Fruit fly (Drosophila melanogaster) whole organism, embryonic: ENCODE results near the gene CG8100.

Source experiments
- CG10147 ChIP-seq: fragments of 200-800 bp; sonication (Bioruptor generic); optimal IDR thresholded peaks from 2 replicates; lab custom pipeline; 2019; ENCODE audit warnings: missing biosample characterization, mild to moderate bottlenecking, missing genetic modification characterization, moderate library complexity
- CG1024 ChIP-seq: fragments of 200-800 bp; sonication (Bioruptor generic); IDR thresholded peaks from 2 replicates; pipeline ENCODE4 v1.3.6; 2022; ENCODE audit warnings: missing biosample characterization, missing genetic modification characterization
- CG15696 ChIP-seq: fragments of 200-800 bp; sonication (Bioruptor generic); optimal IDR thresholded peaks from 2 replicates; lab custom pipeline; 2019; ENCODE audit warnings: missing biosample characterization, mild to moderate bottlenecking, missing genetic modification characterization, moderate library complexity
- CG17186 ChIP-seq: fragments of 200-800 bp; sonication (Bioruptor generic); optimal IDR thresholded peaks from 3 replicates; lab custom pipeline; 2017; ENCODE audit warnings: missing biosample characterization, missing genetic modification reagents, missing genetic modification characterization
- CG17385 ChIP-seq: fragments of 200-800 bp; sonication (Bioruptor generic); optimal IDR thresholded peaks from 3 replicates; lab custom pipeline; 2018; ENCODE audit warnings: missing biosample characterization, mild to moderate bottlenecking, missing genetic modification characterization
- CG17802 ChIP-seq: fragments of 200-800 bp; sonication (Bioruptor generic); optimal IDR thresholded peaks from 2 replicates; lab custom pipeline; 2018; ENCODE audit warnings: missing biosample characterization, mild to moderate bottlenecking, missing genetic modification characterization, moderate library complexity
- CG2199 ChIP-seq: fragments of 200-800 bp; sonication (Bioruptor generic); IDR thresholded peaks from 3 replicates; pipeline ENCODE4 v1.3.6; 2022; ENCODE audit warnings: missing biosample characterization, missing genetic modification characterization
- CG30431 ChIP-seq: fragments of 200-800 bp; sonication (Bioruptor generic); optimal IDR thresholded peaks from 2 replicates; lab custom pipeline; 2017; ENCODE audit warnings: missing biosample characterization, missing genetic modification characterization
- CG4424 ChIP-seq: fragments of 200-800 bp; sonication (Bioruptor generic); optimal IDR thresholded peaks from 3 replicates; lab custom pipeline; 2016; ENCODE audit warnings: missing biosample characterization, missing genetic modification characterization
- CG4617 ChIP-seq: fragments of 200-800 bp; sonication (Bioruptor generic); optimal IDR thresholded peaks from 3 replicates; lab custom pipeline; 2016; ENCODE audit warnings: missing biosample characterization, missing genetic modification characterization, borderline replicate concordance
- CG6854 ChIP-seq: fragments of 200-800 bp; sonication (Bioruptor generic); optimal IDR thresholded peaks from 3 replicates; lab custom pipeline; 2017; ENCODE audit warnings: missing biosample characterization, mild to moderate bottlenecking, missing genetic modification characterization
- CG7963 ChIP-seq: fragments of 200-800 bp; sonication (Bioruptor generic); IDR thresholded peaks from 3 replicates; pipeline ENCODE4 v1.3.6; 2022; ENCODE audit warnings: missing biosample characterization, missing genetic modification characterization; ENCODE audit not compliant: partially characterized antibody
- CG8359 ChIP-seq: fragments of 200-800 bp; sonication (Bioruptor generic); optimal IDR thresholded peaks from 2 replicates; lab custom pipeline; 2017; ENCODE audit warnings: missing biosample characterization, mild to moderate bottlenecking, missing genetic modification characterization, borderline replicate concordance
- CkIIα-i1 ChIP-seq: fragments of 200-800 bp; sonication (Bioruptor generic); IDR thresholded peaks from 2 replicates; pipeline ENCODE4 v1.3.6; 2022; ENCODE audit warnings: missing biosample characterization, missing genetic modification characterization
- CrebB ChIP-seq: fragments of 200-800 bp; sonication (Bioruptor generic); optimal IDR thresholded peaks from 3 replicates; lab custom pipeline; 2018; ENCODE audit warnings: missing biosample characterization, mild to moderate bottlenecking, missing genetic modification characterization
- Dek ChIP-seq: fragments of 200-800 bp; sonication (Bioruptor generic); optimal IDR thresholded peaks from 3 replicates; lab custom pipeline; 2019; ENCODE audit warnings: missing biosample characterization, mild to moderate bottlenecking, missing genetic modification characterization, moderate library complexity
- Dp ChIP-seq: fragments of 200-800 bp; sonication (Bioruptor generic); optimal IDR thresholded peaks from 2 replicates; lab custom pipeline; 2018; ENCODE audit warnings: missing biosample characterization, mild to moderate bottlenecking, missing genetic modification characterization, moderate library complexity
- Dref ChIP-seq: fragments of 200-800 bp; sonication (Bioruptor generic); IDR thresholded peaks from 2 replicates; pipeline ENCODE4 v1.3.6; 2022; ENCODE audit warnings: missing biosample characterization, missing genetic modification characterization
- E2f1 ChIP-seq: fragments of 200-800 bp; sonication (Bioruptor generic); IDR thresholded peaks from 2 replicates; pipeline ENCODE4 v1.3.6; 2022; ENCODE audit warnings: missing biosample characterization, missing genetic modification characterization
- Fer1 ChIP-seq: fragments of 200-800 bp; sonication (Bioruptor generic); optimal IDR thresholded peaks from 2 replicates; lab custom pipeline; 2017; ENCODE audit warnings: missing biosample characterization, mild to moderate bottlenecking, missing genetic modification characterization
- GATAe ChIP-seq: fragments of 200-800 bp; sonication (Bioruptor generic); conservative IDR thresholded peaks from 2 replicates; pipeline ENCODE4 v1.3.6; 2022; ENCODE audit warnings: missing biosample characterization, missing genetic modification characterization
- H15 ChIP-seq: fragments of 200-800 bp; sonication (Bioruptor generic); IDR thresholded peaks from 3 replicates; pipeline ENCODE4 v1.3.6; 2022; ENCODE audit warnings: missing biosample characterization, missing genetic modification characterization
- Hand ChIP-seq: fragments of 200-800 bp; sonication (Bioruptor generic); optimal IDR thresholded peaks from 2 replicates; lab custom pipeline; 2017; ENCODE audit warnings: mild to moderate bottlenecking, missing biosample characterization, missing genetic modification reagents, missing genetic modification characterization
- HmgD ChIP-seq: fragments of 200-800 bp; sonication (Bioruptor generic); optimal IDR thresholded peaks from 3 replicates; lab custom pipeline; 2016; ENCODE audit warnings: missing biosample characterization, missing genetic modification characterization
- Hmx ChIP-seq: fragments of 200-800 bp; sonication (Bioruptor generic); optimal IDR thresholded peaks from 2 replicates; lab custom pipeline; 2016; ENCODE audit warnings: missing biosample characterization, missing genetic modification characterization
- Hr3 ChIP-seq: fragments of 200-800 bp; sonication (Bioruptor generic); optimal IDR thresholded peaks from 3 replicates; lab custom pipeline; 2016; ENCODE audit warnings: missing biosample characterization, missing genetic modification characterization
- Lpt ChIP-seq: fragments of >200 bp; optimal IDR thresholded peaks from 2 replicates; lab custom pipeline; 2018; ENCODE audit warnings: missing biosample characterization, missing genetic modification characterization
- MBD-R2 ChIP-seq: fragments of 200-800 bp; sonication (Bioruptor generic); IDR thresholded peaks from 2 replicates; pipeline ENCODE4 v1.3.6; 2022; ENCODE audit warnings: missing biosample characterization, missing genetic modification characterization
- NC2α ChIP-seq: fragments of 200-800 bp; sonication (Bioruptor generic); optimal IDR thresholded peaks from 2 replicates; lab custom pipeline; 2016; ENCODE audit warnings: missing biosample characterization, missing genetic modification characterization
- Rx ChIP-seq: fragments of 200-800 bp; sonication (Bioruptor generic); IDR thresholded peaks from 2 replicates; pipeline ENCODE4 v1.3.6; 2022; ENCODE audit warnings: missing biosample characterization, missing genetic modification characterization
- abd-A ChIP-seq: fragments of 200-800 bp; sonication (Bioruptor generic); optimal IDR thresholded peaks from 3 replicates; lab custom pipeline; 2019; ENCODE audit warnings: missing biosample characterization, mild to moderate bottlenecking, missing genetic modification characterization, moderate library complexity
- chn ChIP-seq: fragments of 200-800 bp; sonication (Bioruptor generic); optimal IDR thresholded peaks from 2 replicates; lab custom pipeline; 2016; ENCODE audit warnings: missing biosample characterization, missing genetic modification characterization
- croc ChIP-seq: fragments of 200-800 bp; sonication (Bioruptor generic); conservative IDR thresholded peaks from 3 replicates; pipeline ENCODE4 v1.3.6; 2022; ENCODE audit warnings: missing biosample characterization, missing genetic modification characterization
- dpn ChIP-seq, 2 experiments: fragments of 200-800 bp; sonication (Bioruptor generic); optimal IDR thresholded peaks; 3 replicates each; lab custom pipeline; 2016; ENCODE audit warnings: missing biosample characterization in 2 of 2, missing genetic modification characterization in 2 of 2
- ewg ChIP-seq: fragments of 200-800 bp; sonication (Bioruptor generic); optimal IDR thresholded peaks from 3 replicates; lab custom pipeline; 2017; ENCODE audit warnings: mild to moderate bottlenecking, missing biosample characterization, missing genetic modification reagents, missing genetic modification characterization
- exex ChIP-seq: fragments of 200-800 bp; sonication (Bioruptor generic); optimal IDR thresholded peaks from 4 replicates; lab custom pipeline; 2018; ENCODE audit warnings: missing biosample characterization, mild to moderate bottlenecking, missing genetic modification characterization, moderate library complexity
- gfzf ChIP-seq: fragments of 200-800 bp; sonication (Bioruptor generic); optimal IDR thresholded peaks from 2 replicates; lab custom pipeline; 2016; ENCODE audit warnings: missing biosample characterization, mild to moderate bottlenecking, missing genetic modification characterization, moderate library complexity
- grau ChIP-seq: fragments of 200-800 bp; optimal IDR thresholded peaks from 3 replicates; lab custom pipeline; 2019; ENCODE audit warnings: missing biosample characterization, mild to moderate bottlenecking, missing genetic modification characterization, moderate library complexity
- gt ChIP-seq: fragments of 200-800 bp; sonication (Bioruptor generic); IDR thresholded peaks from 2 replicates; pipeline ENCODE4 v1.3.6; 2022; ENCODE audit warnings: missing biosample characterization, missing genetic modification characterization
- her ChIP-seq: fragments of 200-800 bp; sonication (Bioruptor generic); optimal IDR thresholded peaks from 2 replicates; lab custom pipeline; 2016; ENCODE audit warnings: missing biosample characterization, missing genetic modification characterization
- hkb ChIP-seq, 2 experiments: fragments of 200-800 bp in 1 of 2; fragments of >200 bp in 1 of 2; sonication (Bioruptor generic) in 1 of 2; IDR thresholded peaks in 1 of 2; optimal IDR thresholded peaks in 1 of 2; 2 replicates each; pipeline versions ENCODE4 v1.3.6 to Lab custom; 2017 to 2022; ENCODE audit warnings: missing biosample characterization in 1 of 2, missing genetic modification characterization in 1 of 2
- mam ChIP-seq: fragments of 200-800 bp; sonication (Bioruptor generic); optimal IDR thresholded peaks from 3 replicates; lab custom pipeline; 2016; ENCODE audit warnings: missing biosample characterization, missing genetic modification characterization
- otp ChIP-seq: fragments of 200-800 bp; sonication (Bioruptor generic); IDR thresholded peaks from 3 replicates; pipeline ENCODE4, ENCODE4 v1.3.6; 2022; ENCODE audit warnings: missing biosample characterization, missing genetic modification characterization
- pros ChIP-seq: fragments of 200-800 bp; sonication (Bioruptor generic); optimal IDR thresholded peaks from 3 replicates; lab custom pipeline; 2019; ENCODE audit warnings: missing biosample characterization, mild to moderate bottlenecking, missing genetic modification characterization, moderate library complexity
- ro ChIP-seq: fragments of 200-800 bp; sonication (Bioruptor generic); IDR thresholded peaks from 2 replicates; pipeline ENCODE4 v1.3.6; 2022; ENCODE audit warnings: missing biosample characterization, missing genetic modification characterization
- slp2 ChIP-seq: fragments of 200-800 bp; sonication (Bioruptor generic); optimal IDR thresholded peaks from 2 replicates; lab custom pipeline; 2016; ENCODE audit warnings: missing biosample characterization, missing genetic modification characterization
- sqz ChIP-seq: fragments of 200-800 bp; sonication (Bioruptor generic); optimal IDR thresholded peaks from 3 replicates; lab custom pipeline; 2018; ENCODE audit warnings: missing biosample characterization, mild to moderate bottlenecking, missing genetic modification characterization
- sug ChIP-seq: fragments of 200-800 bp; optimal IDR thresholded peaks from 2 replicates; lab custom pipeline; 2019; ENCODE audit warnings: missing biosample characterization, mild to moderate bottlenecking, missing genetic modification characterization, moderate library complexity
- tin ChIP-seq: fragments of 200-800 bp; sonication (Bioruptor generic); optimal IDR thresholded peaks from 3 replicates; lab custom pipeline; 2016; ENCODE audit warnings: missing biosample characterization, missing genetic modification characterization
- trem ChIP-seq: fragments of 200-800 bp; optimal IDR thresholded peaks from 3 replicates; lab custom pipeline; 2019; ENCODE audit warnings: missing biosample characterization, mild to moderate bottlenecking, missing genetic modification characterization, moderate library complexity
- vvl ChIP-seq: fragments of 200-800 bp; sonication (Bioruptor generic); IDR thresholded peaks from 2 replicates; pipeline ENCODE4 v1.3.6; 2022; ENCODE audit warnings: missing biosample characterization, missing genetic modification characterization

The CG8100 gene

dm6 chr3L:14036867-14037313 lies 46.5 kb upstream of the CG8100 start, which contains the start of gene Hsp110 (continued):
- TF ChIP-seq Dek (tag; lab: Kevin White, UChicago) (peak; percentile 37), hkb (optimal IDR thresholded peaks at IDR 0.05; lab: Kevin White, UChicago) (no peak), hkb (GFP tag; IDR thresholded peaks at IDR 0.05; lab: Robert Waterston, UW) (peak; percentile 19; the same call in 1 of the 2 replicates), NC2α (no peak), CkIIα-i1 (GFP tag; lab: Robert Waterston, UW) (no peak), croc (GFP tag; lab: Robert Waterston, UW) (no peak), CG4617 (peak; percentile 71), Rx (GFP tag; lab: Robert Waterston, UW) (no peak), trem (tag; lab: Kevin White, UChicago) (peak; percentile 65), gfzf (GFP tag; lab: Kevin White, UChicago) (peak; percentile 27), Dp (GFP tag; lab: Kevin White, UChicago) (peak; percentile 92), CG15696 (tag; lab: Kevin White, UChicago) (no peak), CrebB (tag; lab: Kevin White, UChicago) (peak; percentile 23), CG8359 (GFP tag; lab: Kevin White, UChicago) (no peak), E2f1 (peak; percentile 16; the same call in 1 of the 2 replicates), CG30431 (GFP tag; lab: Kevin White, UChicago) (no peak), sug (tag; lab: Kevin White, UChicago) (peak; percentile 49), her (GFP tag; lab: Kevin White, UChicago) (peak; percentile 49), chn (GFP tag; lab: Kevin White, UChicago) (peak; percentile 45), otp (GFP tag; lab: Robert Waterston, UW) (peak; percentile 26; the same call in 1 of the 3 replicates), ro (no peak), CG17186 (GFP tag; lab: Kevin White, UChicago) (peak; percentile 57), CG10147 (GFP tag; lab: Kevin White, UChicago) (no peak), H15 (no peak), mam (no peak), MBD-R2 (GFP tag; lab: Robert Waterston, UW) (peak; percentile 46), GATAe (GFP tag; lab: Robert Waterston, UW) (peak; percentile 52; the same call in 1 of the 2 replicates), CG17802 (tag; lab: Kevin White, UChicago) (no peak), slp2 (GFP tag; lab: Kevin White, UChicago) (no peak), Hand (GFP tag; lab: Kevin White, UChicago) (peak; percentile 16), ewg (GFP tag; lab: Kevin White, UChicago) (no peak), abd-A (tag; lab: Kevin White, UChicago) (no peak), HmgD (GFP tag; lab: Kevin White, UChicago) (no peak), Hr3 (no peak), Dref (peak; percentile 98), Hmx (GFP tag; lab: Kevin White, UChicago) (no peak), CG2199 (0 out of 3 replicates have a peak, but pooled peaks have one; percentile 51), gt (no peak), CG1024 (GFP tag; lab: Robert Waterston, UW) (no peak), grau (peak; percentile 16), exex (tag; lab: Kevin White, UChicago) (peak; percentile 69), tin (GFP tag; lab: Kevin White, UChicago) (peak; percentile 21), vvl (GFP tag; lab: Robert Waterston, UW) (peak; percentile 24; the same call in 1 of the 2 replicates), pros (GFP tag; lab: Kevin White, UChicago) (no peak), sqz (GFP tag; lab: Kevin White, UChicago) (peak; percentile 98), Lpt (GFP tag; lab: Kevin White, UChicago) (no peak), CG7963 (GFP tag; lab: Robert Waterston, UW) (peak; percentile 98), CG6854 (no peak), CG17385 (GFP tag; lab: Kevin White, UChicago) (no peak), dpn (GFP tag; optimal IDR thresholded peaks at IDR 0.05; lab: Kevin White, UChicago) (no peak), Fer1 (peak; percentile 55), CG4424 (GFP tag; lab: Kevin White, UChicago) (no peak)
